Worm (Caenorhabditis elegans): ENCODE results near the gene R04D3.4.

DNA sequence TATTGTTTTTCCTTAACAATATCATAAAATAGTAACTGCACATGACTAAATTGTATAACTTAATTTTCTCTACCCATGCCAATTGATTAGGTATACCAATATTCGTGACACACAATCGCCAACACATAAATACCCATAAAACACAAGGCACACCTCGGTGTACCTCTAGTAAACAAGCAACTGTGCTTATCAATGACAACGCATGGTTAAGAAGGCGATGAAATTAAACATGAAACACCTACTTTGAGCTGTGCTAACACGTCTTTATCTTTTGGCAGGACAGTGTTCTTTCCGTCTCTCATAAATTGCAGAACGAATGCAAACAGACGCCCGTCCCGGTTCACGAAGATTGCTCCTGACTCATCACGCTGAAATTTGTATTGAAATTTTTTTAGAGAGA, 22.1 kb upstream of the R04D3.4 start:
- no peak for TF ChIP-seq fos-1 (tag; optimal IDR thresholded peaks at IDR 0.05)
- TF ChIP-seq skn-1 (tag; optimal IDR thresholded peaks at IDR 0.05): no peak
- peak; percentile 34 for TF ChIP-seq mep-1 (tag; optimal IDR thresholded peaks at IDR 0.05)
- TF ChIP-seq pha-4 (GFP tag; IDR thresholded peaks at IDR 0.05): no peak
- no peak for TF ChIP-seq pha-4 (tag; optimal IDR thresholded peaks at IDR 0.05)
- TF ChIP-seq lin-38 (GFP tag; IDR thresholded peaks at IDR 0.05): no peak
- TF ChIP-seq lin-1 (GFP tag; IDR thresholded peaks at IDR 0.05): no peak
- TF ChIP-seq lin-15B (tag; optimal IDR thresholded peaks at IDR 0.05): no peak
- TF ChIP-seq dpl-1 (GFP tag; optimal IDR thresholded peaks at IDR 0.05): no peak
- TF ChIP-seq nhr-25 (tag; optimal IDR thresholded peaks at IDR 0.05; ENCODE audit: borderline replicate concordance, insufficient read depth): no peak
- TF ChIP-seq T26A8.4 (GFP tag; IDR thresholded peaks at IDR 0.05): no peak
- TF ChIP-seq unc-130 (GFP tag; optimal IDR thresholded peaks at IDR 0.05): no peak
- TF ChIP-seq R02D3.7 (tag; optimal IDR thresholded peaks at IDR 0.05): no peak
- no peak for TF ChIP-seq ceh-82 (tag; optimal IDR thresholded peaks at IDR 0.05)

All from whole organism, L4 larva.